Fruit fly (Drosophila melanogaster) whole organism, embryonic: ENCODE results near the gene FucTD.

Source experiments
- Adf1 ChIP-seq: fragments of 200-800 bp; sonication (Bioruptor generic); IDR thresholded peaks from 2 replicates; pipeline ENCODE4 v1.3.6; 2022; ENCODE audit warnings: missing biosample characterization, missing genetic modification characterization
- Blimp-1 ChIP-seq: fragments of 200-800 bp; sonication (Bioruptor generic); optimal IDR thresholded peaks from 3 replicates; lab custom pipeline; 2018; ENCODE audit warnings: missing biosample characterization, missing genetic modification characterization, mild to moderate bottlenecking, moderate library complexity, missing genetic modification reagents
- CG12236 ChIP-seq: fragments of 200-800 bp; sonication (Bioruptor generic); optimal IDR thresholded peaks from 2 replicates; lab custom pipeline; 2016; ENCODE audit warnings: missing biosample characterization, missing genetic modification characterization
- CG12769 ChIP-seq: fragments of 200-800 bp; sonication (Bioruptor generic); optimal IDR thresholded peaks from 2 replicates; lab custom pipeline; 2019; ENCODE audit warnings: missing biosample characterization, mild to moderate bottlenecking, missing genetic modification characterization, moderate library complexity
- CG14860 ChIP-seq: fragments of 200-800 bp; sonication (Bioruptor generic); IDR thresholded peaks from 3 replicates; pipeline ENCODE4 v1.3.6; 2022; ENCODE audit warnings: missing biosample characterization, missing genetic modification characterization; ENCODE audit not compliant: partially characterized antibody
- CG15479 ChIP-seq: fragments of 200-800 bp; sonication (Bioruptor generic); optimal IDR thresholded peaks from 3 replicates; lab custom pipeline; 2019; ENCODE audit warnings: missing biosample characterization, mild to moderate bottlenecking, missing genetic modification characterization, moderate library complexity
- CG16863 ChIP-seq: fragments of 200-800 bp; sonication (Bioruptor generic); optimal IDR thresholded peaks from 3 replicates; lab custom pipeline; 2016; ENCODE audit warnings: missing biosample characterization, missing genetic modification characterization
- CG17385 ChIP-seq: fragments of 200-800 bp; sonication (Bioruptor generic); optimal IDR thresholded peaks from 3 replicates; lab custom pipeline; 2018; ENCODE audit warnings: missing biosample characterization, mild to moderate bottlenecking, missing genetic modification characterization
- CG17912 ChIP-seq: fragments of 200-800 bp; sonication (Bioruptor generic); optimal IDR thresholded peaks from 2 replicates; lab custom pipeline; 2018; ENCODE audit warnings: missing biosample characterization, mild to moderate bottlenecking, missing genetic modification characterization
- CG18599 ChIP-seq: fragments of 200-800 bp; sonication (Bioruptor generic); optimal IDR thresholded peaks from 3 replicates; lab custom pipeline; 2017; ENCODE audit warnings: missing biosample characterization, missing genetic modification characterization, mild to moderate bottlenecking, moderate library complexity, missing genetic modification reagents
- CG2712 ChIP-seq: fragments of 200-800 bp; optimal IDR thresholded peaks from 3 replicates; lab custom pipeline; 2019; ENCODE audit warnings: missing biosample characterization, mild to moderate bottlenecking, missing genetic modification characterization, moderate library complexity
- CG2875 ChIP-seq: fragments of 200-800 bp; sonication (Bioruptor generic); optimal IDR thresholded peaks from 2 replicates; lab custom pipeline; 2017; ENCODE audit warnings: missing biosample characterization, mild to moderate bottlenecking, missing genetic modification characterization, missing genetic modification reagents
- CG32767 ChIP-seq: fragments of 200-800 bp; sonication (Bioruptor generic); IDR thresholded peaks from 2 replicates; pipeline ENCODE4 v1.3.6; 2022; ENCODE audit warnings: missing biosample characterization, missing genetic modification characterization
- CG3407 ChIP-seq: fragments of 200-800 bp; sonication (Bioruptor generic); optimal IDR thresholded peaks from 2 replicates; lab custom pipeline; 2018; ENCODE audit warnings: missing biosample characterization, mild to moderate bottlenecking, missing genetic modification characterization
- CG3847 ChIP-seq: fragments of 200-800 bp; sonication (Bioruptor generic); IDR thresholded peaks from 2 replicates; pipeline ENCODE4 v1.3.6; 2022; ENCODE audit warnings: missing biosample characterization, missing genetic modification characterization
- CG43689 ChIP-seq: fragments of 200-800 bp; sonication (Bioruptor generic); IDR thresholded peaks from 2 replicates; pipeline ENCODE4 v1.3.6; 2022; ENCODE audit warnings: missing biosample characterization, missing genetic modification characterization
- CG4820 ChIP-seq: fragments of 200-800 bp; sonication (Bioruptor generic); optimal IDR thresholded peaks from 3 replicates; lab custom pipeline; 2016; ENCODE audit warnings: missing biosample characterization, missing genetic modification characterization
- CG5180 ChIP-seq: fragments of 200-800 bp; sonication (Bioruptor generic); optimal IDR thresholded peaks from 3 replicates; lab custom pipeline; 2017; ENCODE audit warnings: missing biosample characterization, missing genetic modification characterization, mild to moderate bottlenecking, moderate library complexity, missing genetic modification reagents
- CG7271 ChIP-seq: fragments of 200-800 bp; sonication (Bioruptor generic); optimal IDR thresholded peaks from 2 replicates; lab custom pipeline; 2018; ENCODE audit warnings: missing biosample characterization, mild to moderate bottlenecking, missing genetic modification characterization, moderate library complexity
- CG7357 ChIP-seq: fragments of 200-800 bp; sonication (Bioruptor generic); IDR thresholded peaks from 3 replicates; pipeline ENCODE4 v1.3.6; 2022; ENCODE audit warnings: missing biosample characterization, missing genetic modification characterization
- CG7928 ChIP-seq: fragments of 200-800 bp; sonication (Bioruptor generic); optimal IDR thresholded peaks from 2 replicates; lab custom pipeline; 2017; ENCODE audit warnings: missing biosample characterization, mild to moderate bottlenecking, missing genetic modification characterization
- CG9727 ChIP-seq: fragments of 200-800 bp; sonication (Bioruptor generic); optimal IDR thresholded peaks from 3 replicates; lab custom pipeline; 2017; ENCODE audit warnings: missing biosample characterization, mild to moderate bottlenecking, missing genetic modification characterization
- Ets65A ChIP-seq: fragments of 200-800 bp; sonication (Bioruptor generic); peaks from one replicate; lab custom pipeline; 2016; ENCODE audit warnings: missing biosample characterization, missing genetic modification characterization
- HmgZ ChIP-seq: fragments of 200-800 bp; sonication (Bioruptor generic); optimal IDR thresholded peaks from 2 replicates; lab custom pipeline; 2018; ENCODE audit warnings: missing biosample characterization, mild to moderate bottlenecking, missing genetic modification characterization
- Hmx ChIP-seq: fragments of 200-800 bp; sonication (Bioruptor generic); optimal IDR thresholded peaks from 2 replicates; lab custom pipeline; 2016; ENCODE audit warnings: missing biosample characterization, missing genetic modification characterization
- Kr ChIP-seq: fragments of 200-800 bp; sonication (Bioruptor generic); optimal IDR thresholded peaks from 2 replicates; lab custom pipeline; 2017; ENCODE audit warnings: missing biosample characterization, mild to moderate bottlenecking, missing genetic modification characterization
- Lpt ChIP-seq: fragments of >200 bp; optimal IDR thresholded peaks from 2 replicates; lab custom pipeline; 2018; ENCODE audit warnings: missing biosample characterization, missing genetic modification characterization
- Max ChIP-seq: fragments of 200-800 bp; sonication (Bioruptor generic); optimal IDR thresholded peaks from 2 replicates; lab custom pipeline; 2016; ENCODE audit warnings: missing biosample characterization, mild to moderate bottlenecking, missing genetic modification characterization
- Med ChIP-seq: fragments of 200-800 bp; sonication (Bioruptor generic); peaks from one replicate; lab custom pipeline; 2016; ENCODE audit warnings: missing biosample characterization, missing genetic modification characterization, mild to moderate bottlenecking, inconsistent platforms, moderate library complexity
- Taf1 ChIP-seq: fragments of 200-800 bp; sonication (Bioruptor generic); IDR thresholded peaks from 2 replicates; pipeline ENCODE4 v1.3.6; 2022; ENCODE audit warnings: missing biosample characterization, missing genetic modification characterization
- ab ChIP-seq: fragments of 200-800 bp; sonication (Bioruptor generic); optimal IDR thresholded peaks from 2 replicates; lab custom pipeline; 2016; ENCODE audit warnings: missing biosample characterization, missing genetic modification characterization
- bigmax ChIP-seq: fragments of 200-800 bp; sonication (Bioruptor generic); optimal IDR thresholded peaks from 2 replicates; lab custom pipeline; 2018; ENCODE audit warnings: missing biosample characterization, mild to moderate bottlenecking, missing genetic modification characterization
- ci ChIP-seq: fragments of 200-800 bp; sonication (Bioruptor generic); IDR thresholded peaks from 3 replicates; pipeline ENCODE4 v1.3.6; 2022; ENCODE audit warnings: missing biosample characterization, missing genetic modification characterization
- crol ChIP-seq: fragments of 200-800 bp; sonication (Bioruptor generic); IDR thresholded peaks from 2 replicates; pipeline ENCODE4 v1.3.6; 2022; ENCODE audit warnings: missing biosample characterization, missing genetic modification characterization
- da ChIP-seq: fragments of 200-800 bp; sonication (Bioruptor generic); optimal IDR thresholded peaks from 2 replicates; lab custom pipeline; 2016; ENCODE audit warnings: missing biosample characterization, missing genetic modification characterization
- fd64A ChIP-seq: fragments of 200-800 bp; sonication (Bioruptor generic); optimal IDR thresholded peaks from 3 replicates; lab custom pipeline; 2018; ENCODE audit warnings: missing biosample characterization, mild to moderate bottlenecking, missing genetic modification characterization
- gt ChIP-seq: fragments of 200-800 bp; sonication (Bioruptor generic); IDR thresholded peaks from 2 replicates; pipeline ENCODE4 v1.3.6; 2022; ENCODE audit warnings: missing biosample characterization, missing genetic modification characterization
- lbe ChIP-seq: fragments of 200-800 bp; sonication (Bioruptor generic); optimal IDR thresholded peaks from 2 replicates; lab custom pipeline; 2016; ENCODE audit warnings: missing biosample characterization, mild to moderate bottlenecking, missing genetic modification characterization
- mirr ChIP-seq: fragments of 200-800 bp; sonication (Bioruptor generic); optimal IDR thresholded peaks from 3 replicates; lab custom pipeline; 2018; ENCODE audit warnings: missing biosample characterization, mild to moderate bottlenecking, missing genetic modification characterization
- pzg ChIP-seq: fragments of 200-800 bp; sonication (Bioruptor generic); optimal IDR thresholded peaks from 3 replicates; lab custom pipeline; 2018; ENCODE audit warnings: missing biosample characterization, mild to moderate bottlenecking, missing genetic modification characterization, moderate library complexity
- so ChIP-seq: fragments of 200-800 bp; sonication (Bioruptor generic); IDR thresholded peaks from 3 replicates; pipeline ENCODE4 v1.3.6; 2022; ENCODE audit warnings: missing biosample characterization, missing genetic modification characterization
- sr ChIP-seq: fragments of 200-800 bp; sonication (Bioruptor generic); IDR thresholded peaks from 3 replicates; pipeline ENCODE4 v1.3.6; 2022; ENCODE audit warnings: missing biosample characterization, missing genetic modification characterization
- stwl ChIP-seq: fragments of 200-800 bp; sonication (Bioruptor generic); optimal IDR thresholded peaks from 3 replicates; lab custom pipeline; 2018; ENCODE audit warnings: missing biosample characterization, mild to moderate bottlenecking, missing genetic modification characterization, moderate library complexity
- ttk ChIP-seq: fragments of 200-800 bp; sonication (Bioruptor generic); IDR thresholded peaks from 2 replicates; pipeline ENCODE4 v2.1.2; 2022; ENCODE audit warnings: missing biosample characterization, missing genetic modification characterization
- vnd ChIP-seq: fragments of 200-800 bp; sonication (Bioruptor generic); IDR thresholded peaks from 3 replicates; pipeline ENCODE4 v1.3.6; 2022; ENCODE audit warnings: missing biosample characterization, missing genetic modification characterization; ENCODE audit not compliant: partially characterized antibody
- z ChIP-seq: fragments of 200-800 bp; sonication (Bioruptor generic); IDR thresholded peaks from 3 replicates; pipeline ENCODE4 v1.3.6; 2022; ENCODE audit warnings: missing biosample characterization, missing genetic modification characterization
- zf30C ChIP-seq: fragments of 200-800 bp; sonication (Bioruptor generic); optimal IDR thresholded peaks from 3 replicates; lab custom pipeline; 2018; ENCODE audit warnings: missing biosample characterization, mild to moderate bottlenecking, missing genetic modification characterization

Gene FucTD

dm6 chr3L:1418821-1419220 lies 2.8 kb downstream of the FucTD start (continued):
- no peak for TF ChIP-seq ttk

dm6 chr3L:1419929-1420328 lies 3.9 kb downstream of the FucTD start:
- TF ChIP-seq Hmx (GFP tag; lab: Kevin White, UChicago) (no peak), CG7357 (GFP tag; lab: Robert Waterston, UW) (no peak), ci (GFP tag; lab: Robert Waterston, UW) (0 out of 3 replicates have a peak, but pooled peaks have one; percentile 15), Med (peak; percentile 71), Taf1 (GFP tag; lab: Robert Waterston, UW) (no peak), CG14860 (no peak), CG32767 (GFP tag; lab: Robert Waterston, UW) (0 out of 2 replicates have a peak, but pooled peaks have one; percentile 16), CG17912 (no peak), HmgZ (no peak), CG5180 (GFP tag; lab: Kevin White, UChicago) (no peak), z (GFP tag; lab: Robert Waterston, UW) (no peak), CG15479 (GFP tag; lab: Kevin White, UChicago) (no peak), sr (0 out of 3 replicates have a peak, but pooled peaks have one; percentile 6), stwl (tag; lab: Kevin White, UChicago) (no peak), CG2875 (GFP tag; lab: Kevin White, UChicago) (peak; percentile 25), Kr (GFP tag; lab: Kevin White, UChicago) (no peak), CG3407 (no peak), gt (no peak), fd64A (peak; percentile 53), CG9727 (no peak), CG2712 (tag; lab: Kevin White, UChicago) (no peak), CG43689 (GFP tag; lab: Robert Waterston, UW) (no peak), CG12769 (tag; lab: Kevin White, UChicago) (peak; percentile 21), mirr (GFP tag; lab: Kevin White, UChicago) (no peak), CG16863 (GFP tag; lab: Kevin White, UChicago) (peak; percentile 10), CG3847 (GFP tag; lab: Robert Waterston, UW) (no peak), Lpt (GFP tag; lab: Kevin White, UChicago) (no peak), Max (GFP tag; lab: Kevin White, UChicago) (no peak), bigmax (GFP tag; lab: Kevin White, UChicago) (no peak), CG7271 (no peak), zf30C (GFP tag; lab: Kevin White, UChicago) (no peak), ab (GFP tag; lab: Kevin White, UChicago) (no peak), so (no peak), Blimp-1 (GFP tag; lab: Kevin White, UChicago) (no peak), crol (GFP tag; lab: Robert Waterston, UW) (peak; percentile 75), pzg (GFP tag; lab: Kevin White, UChicago) (no peak), CG7928 (no peak), CG4820 (GFP tag; lab: Kevin White, UChicago) (no peak), vnd (GFP tag; lab: Robert Waterston, UW) (no peak), Ets65A (GFP tag; lab: Kevin White, UChicago) (peak; percentile 88), CG17385 (GFP tag; lab: Kevin White, UChicago) (no peak), da (GFP tag; lab: Kevin White, UChicago) (peak; percentile 19), lbe (GFP tag; lab: Kevin White, UChicago) (no peak), CG12236 (GFP tag; lab: Kevin White, UChicago) (no peak), CG18599 (no peak), Adf1 (GFP tag; lab: Robert Waterston, UW) (no peak)
